Fruit fly (Drosophila melanogaster) S2 (cell line): ENCODE results near the gene CG31459.

Source experiments
- CG8478 ChIP-seq: fragments of >200 bp; optimal IDR thresholded peaks from 2 replicates; lab custom pipeline; 2018
- CTCF ChIP-seq, 2 experiments: fragments of >200 bp; optimal IDR thresholded peaks; 2 replicates each; lab custom pipeline; 2018

CG31459 gene

DNA sequence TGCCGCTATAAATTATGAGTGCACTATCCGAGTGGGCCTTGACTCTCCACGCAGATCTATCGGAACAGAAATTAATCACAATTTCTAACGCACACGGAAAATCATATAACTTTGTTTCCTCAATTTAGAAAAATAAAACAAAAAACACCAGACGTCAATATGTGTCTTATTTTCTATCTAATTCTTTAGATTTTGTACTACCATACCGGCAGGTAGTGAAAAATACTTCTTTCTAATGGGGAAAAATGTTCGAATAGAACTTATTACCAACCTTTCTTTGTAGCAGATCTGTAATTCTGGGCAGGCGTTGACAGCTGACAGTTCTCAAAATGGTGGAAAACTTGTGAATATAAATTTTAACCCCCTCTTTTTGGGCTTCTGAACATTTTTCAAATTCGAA, at the start of gene CG31459:
Gene CG31459 (plus strand): TSS at position 301 of the 400 bp plus-strand sequence.
- TF ChIP-seq CG8478 (lab: Kevin White, UChicago) (no peak), CTCF (optimal IDR thresholded peaks at IDR 0.05; lab: Kevin White, UChicago) (no peak)

dm6 chr3R:19792697-19793096, 47.9 kb upstream of the CG31459 start:
- no peak for TF ChIP-seq CG8478 (lab: Kevin White, UChicago)
- no peak for TF ChIP-seq CTCF (optimal IDR thresholded peaks at IDR 0.05; lab: Kevin White, UChicago)

DNA sequence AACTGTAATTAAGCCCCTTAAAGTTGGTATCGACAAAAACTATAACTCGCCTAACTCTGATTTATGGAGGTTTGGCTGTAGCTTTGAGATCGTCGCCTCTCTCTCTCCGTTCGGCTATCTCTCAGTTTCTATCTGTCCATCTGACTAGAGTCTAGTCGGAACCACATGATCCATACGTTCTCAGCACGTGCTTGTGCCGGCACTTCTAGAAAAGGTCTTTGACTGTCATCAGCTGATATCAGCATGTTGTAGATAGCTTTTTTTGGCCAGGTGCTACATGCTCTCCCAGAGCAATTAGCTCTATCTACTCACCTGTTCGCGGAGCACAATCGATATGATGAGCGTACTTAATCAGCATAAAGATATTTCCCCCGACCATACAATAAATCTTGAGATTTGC, 47.0 kb upstream of the CG31459 start:
- no peak for TF ChIP-seq CG8478 (lab: Kevin White, UChicago)
- no peak for TF ChIP-seq CTCF (optimal IDR thresholded peaks at IDR 0.05; lab: Kevin White, UChicago)

- no peak for TF ChIP-seq CG8478 (lab: Kevin White, UChicago)
- TF ChIP-seq CTCF (optimal IDR thresholded peaks at IDR 0.05; lab: Kevin White, UChicago), result no peak
These were observed 45.3 kb upstream of the CG31459 start for dm6 chr3R:19795332-19795731.

dm6 chr3R:19796835-19797234, 43.8 kb upstream of the CG31459 start:
- TF ChIP-seq CG8478 (lab: Kevin White, UChicago), result no peak
- no peak for TF ChIP-seq CTCF (optimal IDR thresholded peaks at IDR 0.05; lab: Kevin White, UChicago)

DNA sequence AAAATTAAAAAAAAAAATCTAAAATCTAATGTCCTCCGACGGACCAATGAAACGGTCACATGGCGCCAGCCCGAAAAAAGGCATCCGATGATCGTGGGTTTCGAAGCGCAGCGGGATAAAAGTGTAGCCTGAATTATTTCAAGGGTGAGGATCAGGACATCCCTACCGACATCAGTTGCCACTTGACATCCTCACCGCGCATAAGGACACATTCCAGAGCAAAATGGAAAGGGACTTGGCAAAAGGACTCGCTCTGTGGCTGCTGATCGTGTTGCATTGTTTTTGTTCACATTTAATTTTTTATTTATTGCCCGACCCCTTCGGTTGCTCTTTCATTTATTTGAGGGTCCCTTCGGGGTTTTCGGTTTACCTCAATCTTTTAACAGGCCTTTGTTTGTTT, 41.0 kb upstream of the CG31459 start:
- TF ChIP-seq CTCF (optimal IDR thresholded peaks at IDR 0.05; lab: Kevin White, UChicago) (no peak), CG8478 (lab: Kevin White, UChicago) (no peak)

- TF ChIP-seq CG8478 (lab: Kevin White, UChicago), result no peak
- TF ChIP-seq CTCF (optimal IDR thresholded peaks at IDR 0.05; lab: Kevin White, UChicago), result no peak
These were observed 38.9 kb upstream of the CG31459 start for dm6 chr3R:19801752-19802151.

dm6 chr3R:19802508-19802907, 38.1 kb upstream of the CG31459 start:
- TF ChIP-seq CTCF (optimal IDR thresholded peaks at IDR 0.05; lab: Kevin White, UChicago) (no peak), CG8478 (lab: Kevin White, UChicago) (no peak)

dm6 chr3R:19803539-19803938, 37.1 kb upstream of the CG31459 start:
- TF ChIP-seq CTCF (optimal IDR thresholded peaks at IDR 0.05; lab: Kevin White, UChicago), result no peak
- TF ChIP-seq CG8478 (lab: Kevin White, UChicago), result no peak

dm6 chr3R:19804905-19805304, 35.7 kb upstream of the CG31459 start:
- no peak for TF ChIP-seq CTCF (optimal IDR thresholded peaks at IDR 0.05; lab: Kevin White, UChicago)
- no peak for TF ChIP-seq CG8478 (lab: Kevin White, UChicago)

- TF ChIP-seq CTCF (optimal IDR thresholded peaks at IDR 0.05; lab: Kevin White, UChicago) (no peak), CG8478 (lab: Kevin White, UChicago) (no peak)
These were observed 33.5 kb upstream of the CG31459 start for dm6 chr3R:19807148-19807547.

DNA sequence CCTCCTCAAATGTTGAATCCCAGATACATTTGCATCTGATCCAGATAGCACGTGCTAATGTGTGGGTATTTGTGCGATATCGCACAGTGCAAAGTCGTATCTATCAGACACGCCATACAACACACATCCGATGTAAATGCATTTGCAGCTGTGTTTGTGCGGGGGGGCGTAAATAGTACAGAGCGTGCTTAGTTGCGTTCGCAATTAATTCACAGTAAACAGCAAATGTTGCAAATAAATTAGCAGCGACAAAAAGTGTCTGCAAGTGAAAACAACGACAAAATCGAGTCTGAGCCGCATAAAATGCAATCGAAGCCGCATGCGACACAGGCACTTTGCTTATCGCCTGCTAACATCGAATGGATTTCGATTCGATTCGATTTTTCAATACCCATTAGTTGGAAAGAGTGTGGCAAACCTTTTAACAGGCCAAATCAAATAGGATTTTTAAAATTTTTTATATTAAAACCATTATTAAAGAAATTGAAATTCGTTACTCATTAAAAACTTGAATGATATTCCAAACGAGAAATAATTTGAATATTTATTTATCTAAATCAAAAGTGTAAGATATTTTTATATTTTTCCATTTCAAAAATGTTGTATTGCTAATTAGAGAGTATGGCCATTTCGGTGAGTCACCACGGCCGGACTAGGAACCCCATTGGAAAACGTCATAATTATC, 32.8 kb upstream of the CG31459 start:
- TF ChIP-seq CTCF (optimal IDR thresholded peaks at IDR 0.05; lab: Kevin White, UChicago) (no peak), CG8478 (lab: Kevin White, UChicago) (no peak)

DNA sequence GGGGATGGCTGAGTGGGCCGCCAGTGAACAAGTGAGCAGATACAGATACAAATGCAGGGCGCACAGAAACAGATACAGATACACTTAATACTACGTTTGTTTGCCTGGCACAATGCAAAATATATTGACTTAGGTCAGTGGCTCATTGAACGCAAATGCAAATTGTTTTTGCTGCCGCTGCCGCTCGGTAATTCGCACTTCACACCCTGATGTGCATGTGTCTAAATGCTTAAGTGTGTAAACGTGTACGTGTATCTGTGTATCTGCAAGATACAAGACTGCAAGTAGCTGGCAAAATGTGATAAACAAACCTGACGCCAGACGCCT, 32.3 kb upstream of the CG31459 start:
- TF ChIP-seq CTCF (optimal IDR thresholded peaks at IDR 0.05; lab: Kevin White, UChicago), result no peak
- TF ChIP-seq CG8478 (lab: Kevin White, UChicago), result no peak

DNA sequence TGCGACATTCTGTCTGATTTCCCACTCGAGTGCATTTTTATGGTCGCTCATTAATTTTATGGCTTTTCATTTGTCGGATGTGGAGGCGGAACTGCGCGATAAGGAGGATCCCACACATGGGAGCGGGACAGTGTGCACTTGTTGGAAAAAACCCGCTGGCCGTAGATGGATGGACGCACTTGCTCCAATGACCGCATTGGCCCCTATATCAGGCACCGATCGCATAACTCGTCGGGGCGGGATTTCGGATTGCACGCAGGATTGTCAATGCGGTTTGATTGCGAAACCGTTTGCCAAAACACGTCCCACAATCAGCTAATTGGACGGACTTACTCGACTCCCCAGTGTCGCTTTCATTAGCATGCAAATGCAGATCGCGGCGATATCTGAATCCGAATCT, 29.1 kb upstream of the CG31459 start:
- no peak for TF ChIP-seq CG8478 (lab: Kevin White, UChicago)
- no peak for TF ChIP-seq CTCF (optimal IDR thresholded peaks at IDR 0.05; lab: Kevin White, UChicago)

DNA sequence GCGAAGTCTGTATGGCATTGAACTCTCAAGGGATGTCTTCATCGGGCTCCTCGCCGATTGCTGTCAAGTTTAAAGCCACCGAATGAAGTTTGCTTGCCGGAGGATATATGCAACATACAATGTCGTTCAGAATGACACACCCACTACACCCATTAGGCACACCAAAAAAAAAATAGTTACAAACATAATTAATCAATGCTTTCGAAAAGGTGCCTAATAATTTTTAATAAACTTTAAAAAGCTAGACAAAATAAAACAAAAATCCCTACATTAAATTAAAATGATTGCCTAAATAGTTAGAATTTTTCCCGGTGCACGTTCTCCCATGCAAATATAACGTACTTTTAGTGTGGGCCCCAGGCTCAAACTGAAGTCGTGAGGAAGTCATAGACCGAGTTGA, 28.2 kb upstream of the CG31459 start:
- TF ChIP-seq CG8478 (lab: Kevin White, UChicago), result no peak
- no peak for TF ChIP-seq CTCF (optimal IDR thresholded peaks at IDR 0.05; lab: Kevin White, UChicago)

DNA sequence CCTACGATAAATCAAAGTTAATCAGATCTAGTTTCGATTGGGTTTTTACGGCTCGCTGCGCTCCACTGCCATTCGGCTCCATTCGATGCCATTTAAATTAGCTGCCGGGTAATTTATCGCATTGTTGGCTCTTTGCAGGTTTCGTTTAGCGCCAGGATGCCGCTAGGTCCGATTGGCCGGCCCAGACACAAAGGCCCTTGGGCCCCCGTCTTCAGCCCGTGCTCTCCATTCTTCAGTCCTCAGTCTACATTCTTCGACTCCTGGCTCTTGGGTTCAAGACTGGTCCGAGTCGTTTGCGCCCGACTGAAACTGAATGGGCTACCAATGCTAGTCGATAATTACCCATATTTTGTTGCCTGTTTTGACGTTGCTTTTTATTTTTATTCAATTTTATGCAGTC, 27.4 kb upstream of the CG31459 start:
- TF ChIP-seq CTCF (optimal IDR thresholded peaks at IDR 0.05; lab: Kevin White, UChicago) (no peak), CG8478 (lab: Kevin White, UChicago) (no peak)
